Fruit fly (Drosophila melanogaster) whole organism, embryonic: Measurements from ENCODE around the gene kat-60L1.

Experiments
- Atf6 ChIP-seq: fragments of 200-800 bp; sonication (Bioruptor generic); IDR thresholded peaks from 2 replicates; pipeline ENCODE4 v1.3.6; 2022; ENCODE audit warnings: missing biosample characterization, missing genetic modification characterization
- B-H1 ChIP-seq: fragments of 200-800 bp; sonication (Bioruptor generic); IDR thresholded peaks from 3 replicates; pipeline ENCODE4 v1.3.6; 2022; ENCODE audit warnings: missing biosample characterization, missing genetic modification characterization
- CG10274 ChIP-seq: fragments of 200-800 bp; sonication (Bioruptor generic); optimal IDR thresholded peaks from 3 replicates; lab custom pipeline; 2017; ENCODE audit warnings: missing biosample characterization, mild to moderate bottlenecking, missing genetic modification characterization
- CG12236 ChIP-seq: fragments of 200-800 bp; sonication (Bioruptor generic); optimal IDR thresholded peaks from 2 replicates; lab custom pipeline; 2016; ENCODE audit warnings: missing biosample characterization, missing genetic modification characterization
- CG12391 ChIP-seq: fragments of 200-800 bp; sonication (Bioruptor generic); optimal IDR thresholded peaks from 3 replicates; lab custom pipeline; 2018; ENCODE audit warnings: missing biosample characterization, mild to moderate bottlenecking, missing genetic modification characterization, moderate library complexity
- CG13624 ChIP-seq: fragments of 200-800 bp; sonication (Bioruptor generic); optimal IDR thresholded peaks from 2 replicates; lab custom pipeline; 2016; ENCODE audit warnings: missing biosample characterization, missing genetic modification characterization
- CG15514 ChIP-seq: fragments of 200-800 bp; sonication (Bioruptor generic); optimal IDR thresholded peaks from 3 replicates; lab custom pipeline; 2017; ENCODE audit warnings: missing biosample characterization, missing genetic modification characterization, mild to moderate bottlenecking, moderate library complexity, missing genetic modification reagents
- CG17568 ChIP-seq: fragments of 200-800 bp; sonication (Bioruptor generic); optimal IDR thresholded peaks from 2 replicates; lab custom pipeline; 2018; ENCODE audit warnings: missing biosample characterization, mild to moderate bottlenecking, missing genetic modification characterization, moderate library complexity
- CG18476 ChIP-seq: fragments of 200-800 bp; sonication (Bioruptor generic); optimal IDR thresholded peaks from 2 replicates; lab custom pipeline; 2016; ENCODE audit warnings: missing biosample characterization, mild to moderate bottlenecking, missing genetic modification characterization
- CG32532 ChIP-seq: fragments of 200-800 bp; sonication (Bioruptor generic); IDR thresholded peaks from 2 replicates; pipeline ENCODE4 v1.3.6; 2022; ENCODE audit warnings: missing biosample characterization, missing genetic modification characterization
- CG33213 ChIP-seq: fragments of 200-800 bp; sonication (Bioruptor generic); optimal IDR thresholded peaks from 3 replicates; lab custom pipeline; 2016; ENCODE audit warnings: missing biosample characterization, missing genetic modification characterization
- CG3407 ChIP-seq: fragments of 200-800 bp; sonication (Bioruptor generic); optimal IDR thresholded peaks from 2 replicates; lab custom pipeline; 2018; ENCODE audit warnings: missing biosample characterization, mild to moderate bottlenecking, missing genetic modification characterization
- CG3847 ChIP-seq: fragments of 200-800 bp; sonication (Bioruptor generic); IDR thresholded peaks from 2 replicates; pipeline ENCODE4 v1.3.6; 2022; ENCODE audit warnings: missing biosample characterization, missing genetic modification characterization
- CG4404 ChIP-seq: fragments of 200-800 bp; sonication (Bioruptor generic); IDR thresholded peaks from 2 replicates; pipeline ENCODE4 v1.3.6; 2022; ENCODE audit warnings: missing biosample characterization, missing genetic modification characterization
- CG4820 ChIP-seq: fragments of 200-800 bp; sonication (Bioruptor generic); optimal IDR thresholded peaks from 3 replicates; lab custom pipeline; 2016; ENCODE audit warnings: missing biosample characterization, missing genetic modification characterization
- CG5180 ChIP-seq: fragments of 200-800 bp; sonication (Bioruptor generic); optimal IDR thresholded peaks from 3 replicates; lab custom pipeline; 2017; ENCODE audit warnings: missing biosample characterization, missing genetic modification characterization, mild to moderate bottlenecking, moderate library complexity, missing genetic modification reagents
- CG7372 ChIP-seq: fragments of 200-800 bp; sonication (Bioruptor generic); IDR thresholded peaks from 2 replicates; pipeline ENCODE4 v1.3.6; 2022; ENCODE audit warnings: missing biosample characterization, missing genetic modification characterization
- CG9797 ChIP-seq: fragments of 200-800 bp; sonication (Bioruptor generic); optimal IDR thresholded peaks from 3 replicates; lab custom pipeline; 2018; ENCODE audit warnings: missing biosample characterization, mild to moderate bottlenecking, missing genetic modification characterization
- Camta ChIP-seq: fragments of 200-800 bp; sonication (Bioruptor generic); optimal IDR thresholded peaks from 2 replicates; lab custom pipeline; 2016; ENCODE audit warnings: missing biosample characterization, missing genetic modification characterization
- CoRest ChIP-seq: fragments of 200-800 bp; sonication (Bioruptor generic); optimal IDR thresholded peaks from 3 replicates; lab custom pipeline; 2018; ENCODE audit warnings: missing biosample characterization, mild to moderate bottlenecking, missing genetic modification characterization, moderate library complexity
- D ChIP-seq, 2 experiments: fragments of 200-800 bp in 1 of 2; fragments of >200 bp in 1 of 2; sonication (Bioruptor generic) in 1 of 2; optimal IDR thresholded peaks; 2 replicates in 1 of 2; 3 replicates in 1 of 2; lab custom pipeline; 2017; ENCODE audit warnings: mild to moderate bottlenecking in 1 of 2, missing biosample characterization in 1 of 2, missing genetic modification characterization in 1 of 2, missing genetic modification reagents in 1 of 2
- Dfd ChIP-seq, 2 experiments: fragments of >200 bp; optimal IDR thresholded peaks; 2 replicates each; lab custom pipeline; 2017; ENCODE audit warnings: missing biosample characterization in 2 of 2, missing genetic modification characterization in 2 of 2
- Dip2 ChIP-seq: fragments of 200-800 bp; sonication (Bioruptor generic); IDR thresholded peaks from 2 replicates; pipeline ENCODE4 v1.3.6; 2022; ENCODE audit warnings: missing biosample characterization, missing genetic modification characterization
- HLH54F ChIP-seq: fragments of 200-800 bp; sonication (Bioruptor generic); optimal IDR thresholded peaks from 3 replicates; lab custom pipeline; 2016; ENCODE audit warnings: missing biosample characterization, missing genetic modification characterization
- Lim3 ChIP-seq: fragments of 200-800 bp; sonication (Bioruptor generic); IDR thresholded peaks from 2 replicates; pipeline ENCODE4 v1.3.6; 2022; ENCODE audit warnings: missing biosample characterization, missing genetic modification characterization
- MESR4 ChIP-seq: fragments of 200-800 bp; sonication (Bioruptor generic); optimal IDR thresholded peaks from 2 replicates; lab custom pipeline; 2018; ENCODE audit warnings: missing biosample characterization, mild to moderate bottlenecking, missing genetic modification characterization, moderate library complexity
- Med ChIP-seq: fragments of 200-800 bp; sonication (Bioruptor generic); peaks from one replicate; lab custom pipeline; 2016; ENCODE audit warnings: missing biosample characterization, missing genetic modification characterization, mild to moderate bottlenecking, inconsistent platforms, moderate library complexity
- Myb ChIP-seq: fragments of 200-800 bp; sonication (Bioruptor generic); optimal IDR thresholded peaks from 2 replicates; lab custom pipeline; 2016; ENCODE audit warnings: missing biosample characterization, missing genetic modification characterization
- Neu2 ChIP-seq: fragments of 200-800 bp; sonication (Bioruptor generic); optimal IDR thresholded peaks from 3 replicates; lab custom pipeline; 2016; ENCODE audit warnings: missing biosample characterization, missing genetic modification characterization, borderline replicate concordance
- NfI ChIP-seq: fragments of 200-800 bp; sonication (Bioruptor generic); optimal IDR thresholded peaks from 3 replicates; lab custom pipeline; 2018; ENCODE audit warnings: missing biosample characterization, mild to moderate bottlenecking, missing genetic modification characterization, moderate library complexity
- Spps ChIP-seq: fragments of 200-800 bp; sonication (Bioruptor generic); optimal IDR thresholded peaks from 2 replicates; lab custom pipeline; 2018; ENCODE audit warnings: missing biosample characterization, mild to moderate bottlenecking, missing genetic modification characterization
- Ssrp ChIP-seq: fragments of 200-800 bp; sonication (Bioruptor generic); optimal IDR thresholded peaks from 2 replicates; lab custom pipeline; 2018; ENCODE audit warnings: missing biosample characterization, mild to moderate bottlenecking, missing genetic modification characterization, moderate library complexity
- Xbp1 ChIP-seq: fragments of 200-800 bp; sonication (Bioruptor generic); optimal IDR thresholded peaks from 3 replicates; lab custom pipeline; 2016; ENCODE audit warnings: missing biosample characterization, mild to moderate bottlenecking, missing genetic modification characterization
- bbx ChIP-seq: fragments of 200-800 bp; sonication (Bioruptor generic); IDR thresholded peaks from 2 replicates; pipeline ENCODE4 v1.3.6; 2022; ENCODE audit warnings: missing biosample characterization, missing genetic modification characterization; ENCODE audit not compliant: partially characterized antibody
- cas ChIP-seq: fragments of 200-800 bp; sonication (Bioruptor generic); IDR thresholded peaks from 2 replicates; pipeline ENCODE4 v1.3.6; 2022; ENCODE audit warnings: missing biosample characterization, missing genetic modification characterization
- ewg ChIP-seq: fragments of 200-800 bp; sonication (Bioruptor generic); optimal IDR thresholded peaks from 3 replicates; lab custom pipeline; 2017; ENCODE audit warnings: mild to moderate bottlenecking, missing biosample characterization, missing genetic modification reagents, missing genetic modification characterization
- gem ChIP-seq: fragments of 200-800 bp; sonication (Bioruptor generic); optimal IDR thresholded peaks from 2 replicates; lab custom pipeline; 2019; ENCODE audit warnings: missing biosample characterization, mild to moderate bottlenecking, missing genetic modification characterization, moderate library complexity
- gt ChIP-seq: fragments of 200-800 bp; sonication (Bioruptor generic); IDR thresholded peaks from 2 replicates; pipeline ENCODE4 v1.3.6; 2022; ENCODE audit warnings: missing biosample characterization, missing genetic modification characterization
- h ChIP-seq: fragments of >200 bp; optimal IDR thresholded peaks from 2 replicates; lab custom pipeline; 2017
- nau ChIP-seq: fragments of 200-800 bp; sonication (Bioruptor generic); optimal IDR thresholded peaks from 3 replicates; lab custom pipeline; 2017; ENCODE audit warnings: missing biosample characterization, mild to moderate bottlenecking, missing genetic modification characterization, missing genetic modification reagents
- psq ChIP-seq: fragments of 200-800 bp; sonication (Bioruptor generic); optimal IDR thresholded peaks from 2 replicates; lab custom pipeline; 2017; ENCODE audit warnings: missing biosample characterization, missing genetic modification characterization
- sna ChIP-seq: fragments of 200-800 bp; sonication (Bioruptor generic); IDR thresholded peaks from 2 replicates; pipeline ENCODE4 v1.3.6; 2022; ENCODE audit warnings: missing biosample characterization, missing genetic modification characterization; ENCODE audit not compliant: partially characterized antibody
- sob ChIP-seq: fragments of 200-800 bp; sonication (Bioruptor generic); IDR thresholded peaks from 2 replicates; pipeline ENCODE4 v1.3.6; 2022; ENCODE audit warnings: missing biosample characterization, missing genetic modification characterization
- ssp ChIP-seq: fragments of 200-800 bp; sonication (Bioruptor generic); IDR thresholded peaks from 2 replicates; pipeline ENCODE4 v1.3.6; 2022; ENCODE audit warnings: missing biosample characterization, missing genetic modification characterization
- trh ChIP-seq: fragments of 200-800 bp; sonication (Bioruptor generic); optimal IDR thresholded peaks from 2 replicates; lab custom pipeline; 2016; ENCODE audit warnings: missing biosample characterization, missing genetic modification characterization
- twi ChIP-seq: fragments of 200-800 bp; optimal IDR thresholded peaks from 2 replicates; lab custom pipeline; 2019; ENCODE audit warnings: missing biosample characterization, mild to moderate bottlenecking, missing genetic modification characterization, moderate library complexity
- vfl ChIP-seq: fragments of 200-800 bp; sonication (Bioruptor generic); optimal IDR thresholded peaks from 2 replicates; lab custom pipeline; 2016; ENCODE audit warnings: missing biosample characterization, missing genetic modification characterization
- zfh1 ChIP-seq: fragments of 200-800 bp; sonication (Bioruptor generic); IDR thresholded peaks from 3 replicates; pipeline ENCODE4 v1.3.6; 2022; ENCODE audit warnings: missing biosample characterization, missing genetic modification characterization

Gene kat-60L1

DNA sequence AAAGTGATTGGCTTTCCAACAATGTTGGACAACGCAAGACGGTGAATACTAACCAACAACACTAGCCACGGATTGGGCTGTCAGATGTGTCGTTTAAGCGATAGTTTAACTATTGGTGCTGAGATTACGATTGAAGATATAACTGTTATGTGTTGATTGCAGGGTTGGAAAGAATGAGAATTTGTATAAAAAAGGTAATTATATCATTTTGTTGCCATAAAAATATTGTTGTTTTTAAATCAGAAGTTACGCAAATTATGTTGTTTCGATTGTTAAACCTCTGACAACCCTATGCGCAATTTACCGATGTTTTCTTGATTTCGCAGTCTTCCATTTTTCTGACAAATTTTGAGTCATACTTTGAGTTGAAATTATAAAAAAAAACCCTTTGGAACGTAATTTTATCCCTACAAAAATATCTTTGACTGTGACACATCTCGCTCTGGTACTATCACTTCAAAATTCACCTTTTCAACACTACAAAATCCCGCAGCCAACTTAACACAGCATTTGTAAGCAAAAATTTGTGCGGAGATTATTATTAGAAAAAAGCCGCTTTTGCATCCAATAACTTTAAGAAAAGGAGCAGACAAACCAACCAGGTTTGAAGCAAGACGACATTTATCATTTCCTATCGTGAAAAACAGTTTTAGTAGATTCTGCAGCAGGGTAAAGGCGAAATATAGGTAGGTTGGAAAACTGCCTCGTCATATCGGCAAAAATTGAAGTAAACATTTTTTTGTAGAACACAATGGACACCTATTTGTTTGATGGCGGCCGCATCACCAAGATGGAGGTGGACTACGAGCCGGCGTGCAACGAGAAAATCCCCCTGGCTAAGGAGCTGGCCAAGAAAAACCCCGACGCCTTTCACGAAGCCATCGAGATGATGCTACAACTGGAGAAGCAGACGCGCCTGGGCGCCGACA, 7.7 kb downstream of the kat-60L1 start, which contains the start of the genes Hat1 and Rpn5 (continued):
- TF ChIP-seq Atf6: peak; percentile 54; the same call in 1 of the 2 replicates
- peak; percentile 83 for TF ChIP-seq CG4404 (GFP tag; lab: Robert Waterston, UW)
- peak; percentile 85 for TF ChIP-seq CG4820 (GFP tag; lab: Kevin White, UChicago)
- peak; percentile 68 for TF ChIP-seq ssp (GFP tag; lab: Robert Waterston, UW)
- TF ChIP-seq Lim3 (GFP tag; lab: Robert Waterston, UW): no peak
- peak; percentile 56 for TF ChIP-seq CG15514
- peak; percentile 56; the same call in 2 of the 3 replicates for TF ChIP-seq B-H1 (GFP tag; lab: Robert Waterston, UW)
- peak; percentile 84 for TF ChIP-seq CG18476 (GFP tag; lab: Kevin White, UChicago)
- peak; percentile 77 for TF ChIP-seq trh (GFP tag; lab: Kevin White, UChicago)
- peak in 1 of 2 experiments; percentile 95 for TF ChIP-seq Dfd (GFP tag; optimal IDR thresholded peaks at IDR 0.05; lab: Kevin White, UChicago)
- peak; percentile 74 for TF ChIP-seq Neu2 (GFP tag; lab: Kevin White, UChicago)
- TF ChIP-seq CG33213 (GFP tag; lab: Kevin White, UChicago): peak; percentile 76
- peak; percentile 57 for TF ChIP-seq CG10274 (GFP tag; lab: Kevin White, UChicago)
- TF ChIP-seq CG32532 (GFP tag; lab: Robert Waterston, UW): peak; percentile 77
- peak; percentile 58; the same call in 2 of the 3 replicates for TF ChIP-seq zfh1 (GFP tag; lab: Robert Waterston, UW)
- TF ChIP-seq psq: peak; percentile 49
- TF ChIP-seq Spps (tag; lab: Kevin White, UChicago): peak; percentile 24
- peak; percentile 61 for TF ChIP-seq twi (tag; lab: Kevin White, UChicago)
- peak; percentile 74 for TF ChIP-seq sob (GFP tag; lab: Robert Waterston, UW)
- TF ChIP-seq CG7372: 0 out of 2 replicates have a peak, but pooled peaks have one; percentile 50
- peak; percentile 69 for TF ChIP-seq CG12236 (GFP tag; lab: Kevin White, UChicago)
- TF ChIP-seq gt (GFP tag; lab: Robert Waterston, UW): no peak
- TF ChIP-seq ewg (GFP tag; lab: Kevin White, UChicago): peak; percentile 67
- TF ChIP-seq CoRest: peak; percentile 86
- TF ChIP-seq Ssrp (tag; lab: Kevin White, UChicago): peak; percentile 74
- peak; percentile 35 for TF ChIP-seq MESR4
- peak; percentile 75 for TF ChIP-seq vfl (GFP tag; lab: Kevin White, UChicago)
- TF ChIP-seq h (lab: Kevin White, UChicago): no peak
- peak; percentile 90 for TF ChIP-seq Camta
- peak; percentile 95 for TF ChIP-seq CG13624 (GFP tag; lab: Kevin White, UChicago)
- TF ChIP-seq gem (tag; lab: Kevin White, UChicago): peak; percentile 78
- TF ChIP-seq NfI (GFP tag; lab: Kevin White, UChicago): peak; percentile 65
- TF ChIP-seq Xbp1: peak; percentile 90
- TF ChIP-seq nau (GFP tag; lab: Kevin White, UChicago): no peak
- TF ChIP-seq D (optimal IDR thresholded peaks at IDR 0.05; lab: Kevin White, UChicago): no peak
- TF ChIP-seq D (GFP tag; optimal IDR thresholded peaks at IDR 0.05; lab: Kevin White, UChicago): peak; percentile 72
- peak; percentile 59 for TF ChIP-seq CG3407 (GFP tag; lab: Kevin White, UChicago)
- peak; percentile 97 for TF ChIP-seq Med (GFP tag; lab: Kevin White, UChicago)
- TF ChIP-seq HLH54F (GFP tag; lab: Kevin White, UChicago): peak; percentile 94
- TF ChIP-seq cas (GFP tag; lab: Robert Waterston, UW): 0 out of 2 replicates have a peak, but pooled peaks have one; percentile 21
- TF ChIP-seq sna (GFP tag; lab: Robert Waterston, UW): peak; percentile 77
- TF ChIP-seq CG9797 (GFP tag; lab: Kevin White, UChicago): peak; percentile 41
- TF ChIP-seq Myb (GFP tag; lab: Kevin White, UChicago): peak; percentile 78
- no peak for TF ChIP-seq Dip2 (GFP tag; lab: Robert Waterston, UW)
- TF ChIP-seq CG5180 (GFP tag; lab: Kevin White, UChicago): no peak
- TF ChIP-seq CG17568 (GFP tag; lab: Kevin White, UChicago): no peak
- peak; percentile 86 for TF ChIP-seq CG12391 (tag; lab: Kevin White, UChicago)
- TF ChIP-seq bbx (GFP tag; lab: Robert Waterston, UW): peak; percentile 65
- TF ChIP-seq CG3847 (GFP tag; lab: Robert Waterston, UW): peak; percentile 86
